Worm (Caenorhabditis elegans) whole organism, late embryonic: Measurements from ENCODE around the gene E01G6.1.

Experiments used
- ama-1 ChIP-seq: fragments of 150-350 bp; optimal IDR thresholded peaks from 2 replicates; lab custom pipeline; 2014
- ceh-18 ChIP-seq: sonication (generic microtip); optimal IDR thresholded peaks from 2 replicates; lab custom pipeline; 2016; ENCODE audit warnings: missing genetic modification characterization, missing compliant biosample characterization
- ceh-6 ChIP-seq: fragments of 200-800 bp; sonication (Bioruptor generic); optimal IDR thresholded peaks from 2 replicates; lab custom pipeline; 2018; ENCODE audit warnings: mild to moderate bottlenecking, missing genetic modification characterization, missing compliant biosample characterization
- elt-2 ChIP-seq: sonication (generic microtip); optimal IDR thresholded peaks from 2 replicates; lab custom pipeline; 2016; ENCODE audit warnings: missing genetic modification reagents, missing genetic modification characterization, missing compliant biosample characterization
- nfya-1 ChIP-seq: sonication (generic microtip); optimal IDR thresholded peaks from 2 replicates; lab custom pipeline; 2017; ENCODE audit warnings: missing genetic modification characterization, mild to moderate bottlenecking, missing compliant biosample characterization, antibody characterized with exemption, moderate library complexity
- nhr-11 ChIP-seq: fragments of 150-350 bp; optimal IDR thresholded peaks from 2 replicates; lab custom pipeline; 2014; ENCODE audit warnings: missing biosample characterization, missing genetic modification characterization
- pha-2 ChIP-seq: sonication (generic microtip); optimal IDR thresholded peaks from 2 replicates; lab custom pipeline; 2017; ENCODE audit warnings: mild to moderate bottlenecking, missing genetic modification characterization, missing compliant biosample characterization
- sox-4 ChIP-seq: sonication (generic microtip); optimal IDR thresholded peaks from 2 replicates; lab custom pipeline; 2017; ENCODE audit warnings: mild to moderate bottlenecking, missing genetic modification characterization, inconsistent platforms, missing compliant biosample characterization

ce11 chrX:12294263-12294662 is 33.6 kb downstream of the E01G6.1 start, which contains the start of gene W06D11.1:
- no peak for TF ChIP-seq pha-2 (tag; lab: Kevin White, UChicago)
- no peak for TF ChIP-seq ceh-18 (tag; lab: Kevin White, UChicago)
- TF ChIP-seq sox-4 (tag; lab: Kevin White, UChicago) = no peak
- no peak for TF ChIP-seq elt-2 (tag; lab: Kevin White, UChicago)
- no peak for TF ChIP-seq nhr-11 (tag; lab: Kevin White, UChicago)
- no peak for TF ChIP-seq ceh-6 (GFP tag; lab: Kevin White, UChicago)
- TF ChIP-seq nfya-1 = no peak
- TF ChIP-seq ama-1 (lab: Kevin White, UChicago) = no peak
